Worm (Caenorhabditis elegans) whole organism, L3 larva: Measurements from ENCODE around the gene grld-1.
A peak's percentile ranks its signal among the peaks of the same experiment; 100 is the strongest.

ENCODE experiments used
- R02D3.7 ChIP-seq: fragments of 150-350 bp; optimal IDR thresholded peaks from 2 replicates; lab custom pipeline; 2014; ENCODE audit warnings: missing biosample characterization, missing genetic modification characterization
- ama-1 ChIP-seq: fragments of 150-350 bp; optimal IDR thresholded peaks from 2 replicates; lab custom pipeline; 2018
- ceh-16 ChIP-seq: sonication (generic microtip); optimal IDR thresholded peaks from 2 replicates; lab custom pipeline; 2017; ENCODE audit warnings: missing biosample characterization, missing genetic modification characterization
- ceh-28 ChIP-seq: fragments of 150-350 bp; optimal IDR thresholded peaks from 2 replicates; lab custom pipeline; 2014; ENCODE audit warnings: missing biosample characterization, missing genetic modification reagents, missing genetic modification characterization
- ceh-82 ChIP-seq: fragments of 150-350 bp; optimal IDR thresholded peaks from 2 replicates; lab custom pipeline; 2014; ENCODE audit warnings: missing biosample characterization, missing genetic modification characterization
- ceh-9 ChIP-seq: sonication (generic microtip); optimal IDR thresholded peaks from 2 replicates; lab custom pipeline; 2018; ENCODE audit warnings: missing biosample characterization, missing genetic modification characterization
- daf-12 ChIP-seq: fragments of 150-350 bp; optimal IDR thresholded peaks from 2 replicates; lab custom pipeline; 2014; ENCODE audit warnings: missing biosample characterization, missing genetic modification reagents, missing genetic modification characterization
- egl-27 ChIP-seq: sonication (generic microtip); optimal IDR thresholded peaks from 4 replicates; lab custom pipeline; 2017; ENCODE audit warnings: missing biosample characterization, missing genetic modification reagents, missing genetic modification characterization
- elt-2 ChIP-seq: sonication (generic microtip); optimal IDR thresholded peaks from 2 replicates; lab custom pipeline; 2016; ENCODE audit warnings: missing genetic modification reagents, mild to moderate bottlenecking, missing genetic modification characterization, missing compliant biosample characterization
- elt-3 ChIP-seq, 3 experiments: fragments of 150-350 bp in 1 of 3; sonication (generic microtip) in 2 of 3; optimal IDR thresholded peaks; 2 replicates in 2 of 3; 4 replicates in 1 of 3; lab custom pipeline; 2014 to 2017; ENCODE audit warnings: missing biosample characterization in 3 of 3, missing genetic modification characterization in 3 of 3
- eor-1 ChIP-seq, 2 experiments: fragments of 150-350 bp; optimal IDR thresholded peaks; 2 replicates each; lab custom pipeline; 2014 to 2018; ENCODE audit warnings: missing biosample characterization in 2 of 2, missing genetic modification characterization in 2 of 2
- fkh-10 ChIP-seq: sonication (generic microtip); optimal IDR thresholded peaks from 2 replicates; lab custom pipeline; 2017; ENCODE audit warnings: missing biosample characterization, missing genetic modification reagents, missing genetic modification characterization
- fkh-2 ChIP-seq: fragments of 150-350 bp; optimal IDR thresholded peaks from 2 replicates; lab custom pipeline; 2014; ENCODE audit warnings: missing biosample characterization, missing genetic modification reagents, missing genetic modification characterization
- fos-1 ChIP-seq: fragments of 150-350 bp; optimal IDR thresholded peaks from 2 replicates; lab custom pipeline; 2014; ENCODE audit warnings: missing biosample characterization, missing genetic modification characterization
- hmg-11 ChIP-seq: sonication (generic microtip); optimal IDR thresholded peaks from 2 replicates; lab custom pipeline; 2016; ENCODE audit warnings: missing genetic modification characterization, missing compliant biosample characterization
- jun-1 ChIP-seq: fragments of 150-350 bp; optimal IDR thresholded peaks from 2 replicates; lab custom pipeline; 2014; ENCODE audit warnings: missing biosample characterization, missing genetic modification reagents, missing genetic modification characterization
- lin-15B ChIP-seq: fragments of 150-350 bp; optimal IDR thresholded peaks from 2 replicates; lab custom pipeline; 2014; ENCODE audit warnings: missing biosample characterization, missing genetic modification characterization
- lin-39 ChIP-seq: fragments of 150-350 bp; optimal IDR thresholded peaks from 2 replicates; lab custom pipeline; 2018; ENCODE audit warnings: missing biosample characterization, missing genetic modification reagents, missing genetic modification characterization
- lsy-12 ChIP-seq: sonication (generic microtip); optimal IDR thresholded peaks from 2 replicates; lab custom pipeline; 2016; ENCODE audit warnings: mild to moderate bottlenecking, missing genetic modification characterization, missing compliant biosample characterization
- mdl-1 ChIP-seq: fragments of 150-350 bp; optimal IDR thresholded peaks from 2 replicates; lab custom pipeline; 2014; ENCODE audit warnings: missing biosample characterization, missing genetic modification characterization
- nhr-11 ChIP-seq: fragments of 150-350 bp; optimal IDR thresholded peaks from 2 replicates; lab custom pipeline; 2014; ENCODE audit warnings: missing biosample characterization, missing genetic modification characterization
- nhr-12 ChIP-seq: fragments of 150-350 bp; optimal IDR thresholded peaks from 2 replicates; lab custom pipeline; 2014; ENCODE audit warnings: missing biosample characterization, missing genetic modification characterization
- nhr-23 ChIP-seq: fragments of 150-350 bp; optimal IDR thresholded peaks from 2 replicates; lab custom pipeline; 2014; ENCODE audit warnings: missing biosample characterization, missing genetic modification reagents, missing genetic modification characterization
- nhr-25 ChIP-seq: sonication (generic microtip); optimal IDR thresholded peaks from 2 replicates; lab custom pipeline; 2017; ENCODE audit warnings: missing biosample characterization, missing genetic modification characterization
- nhr-76 ChIP-seq: fragments of 150-350 bp; sonication (generic microtip); optimal IDR thresholded peaks from 5 replicates; lab custom pipeline; 2014; ENCODE audit warnings: missing biosample characterization, missing genetic modification characterization
- nhr-77 ChIP-seq: fragments of 150-350 bp; optimal IDR thresholded peaks from 2 replicates; lab custom pipeline; 2014; ENCODE audit warnings: missing biosample characterization, missing genetic modification characterization
- pha-4 ChIP-seq: fragments of 150-350 bp; optimal IDR thresholded peaks from 2 replicates; lab custom pipeline; 2014; ENCODE audit warnings: missing biosample characterization, missing genetic modification reagents, missing genetic modification characterization
- sea-2 ChIP-seq: fragments of 150-350 bp; sonication (generic microtip); optimal IDR thresholded peaks from 4 replicates; lab custom pipeline; 2014; ENCODE audit warnings: missing biosample characterization, missing genetic modification reagents, missing genetic modification characterization
- skn-1 ChIP-seq: fragments of 150-350 bp; optimal IDR thresholded peaks from 2 replicates; lab custom pipeline; 2014; ENCODE audit warnings: missing biosample characterization, missing genetic modification characterization
- snpc-4 ChIP-seq: fragments of 150-350 bp; optimal IDR thresholded peaks from 2 replicates; lab custom pipeline; 2014; ENCODE audit warnings: missing biosample characterization, missing genetic modification characterization
- tbx-2 ChIP-seq: sonication (generic microtip); optimal IDR thresholded peaks from 2 replicates; lab custom pipeline; 2016; ENCODE audit warnings: mild to moderate bottlenecking, missing genetic modification characterization, missing compliant biosample characterization
- unc-62 ChIP-seq: fragments of 150-350 bp; sonication (generic microtip); optimal IDR thresholded peaks from 4 replicates; lab custom pipeline; 2014; ENCODE audit warnings: missing biosample characterization, missing genetic modification reagents, missing genetic modification characterization
- zag-1 ChIP-seq: fragments of 150-350 bp; optimal IDR thresholded peaks from 2 replicates; lab custom pipeline; 2014; ENCODE audit warnings: missing biosample characterization, missing genetic modification characterization
- ztf-4 ChIP-seq: fragments of 150-350 bp; optimal IDR thresholded peaks from 2 replicates; lab custom pipeline; 2014; ENCODE audit warnings: missing biosample characterization, missing genetic modification characterization

grld-1 gene

DNA sequence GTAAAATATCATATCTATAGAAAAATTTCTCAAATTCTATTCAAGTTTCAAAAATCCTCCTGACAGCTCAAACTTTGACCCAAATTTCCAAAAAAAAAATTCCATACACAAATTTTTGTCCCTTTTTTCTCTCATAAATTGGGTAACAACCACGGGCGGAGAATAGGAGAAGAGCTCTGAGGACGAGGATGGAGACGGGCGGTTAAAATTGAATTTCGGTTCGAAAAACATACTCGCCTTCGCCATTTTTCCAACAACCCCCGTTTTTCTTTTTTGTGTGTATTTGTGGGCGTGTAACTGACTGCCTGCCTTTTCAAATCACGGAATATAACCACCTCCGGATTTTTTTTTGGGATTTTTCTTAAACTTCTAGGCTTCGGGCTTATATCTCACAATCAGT is 28.1 kb downstream of the grld-1 start:
- TF ChIP-seq fkh-10 (GFP tag; lab: Kevin White, UChicago) (peak; percentile 44), mdl-1 (tag; lab: Kevin White, UChicago) (no peak)

DNA sequence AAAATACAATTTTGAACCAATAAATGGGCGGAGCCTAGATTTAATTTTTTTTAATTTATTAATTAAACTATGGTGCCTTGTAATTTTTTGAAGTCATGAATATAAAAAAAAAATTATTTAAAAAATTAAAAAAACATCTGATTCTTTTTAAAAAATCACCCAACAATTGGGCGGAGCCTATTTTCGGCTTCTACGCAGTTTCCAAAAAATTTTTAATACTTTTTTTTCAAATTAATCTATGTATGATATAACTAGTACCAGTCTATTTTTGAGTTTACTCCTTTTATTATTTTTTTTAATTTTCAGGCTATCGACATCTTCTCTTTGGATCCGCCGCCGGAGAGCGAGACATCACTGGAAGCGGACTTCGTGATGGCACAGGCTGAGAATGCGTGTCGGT is 34.1 kb downstream of the grld-1 start, which contains the start of gene tpa-1:
Gene tpa-1 (plus strand): TSS at position 301 of the 400 bp plus-strand sequence.
- TF ChIP-seq nhr-76 (tag; lab: Kevin White, UChicago) = no peak
- no peak for TF ChIP-seq skn-1 (tag; lab: Kevin White, UChicago)
- TF ChIP-seq mdl-1 (tag; lab: Kevin White, UChicago) = no peak
- no peak for TF ChIP-seq nhr-25 (tag; lab: Kevin White, UChicago)
- no peak for TF ChIP-seq pha-4 (tag; lab: Kevin White, UChicago)
- TF ChIP-seq lin-15B (tag; lab: Kevin White, UChicago) = no peak
- TF ChIP-seq nhr-23 (tag; lab: Kevin White, UChicago) = no peak
- TF ChIP-seq elt-2 = no peak
- no peak for TF ChIP-seq nhr-11 (tag; lab: Kevin White, UChicago)
- no peak for TF ChIP-seq ztf-4
- TF ChIP-seq egl-27 = no peak
- TF ChIP-seq lin-39 (tag; lab: Kevin White, UChicago) = no peak
- no peak for TF ChIP-seq ceh-9 (tag; lab: Kevin White, UChicago)
- TF ChIP-seq ceh-16 = no peak
- no peak for TF ChIP-seq ceh-28 (tag; lab: Kevin White, UChicago)
- TF ChIP-seq, all 47 proteins: peak for 0

ce11 chrIV:89991-90390 is 35.7 kb downstream of the grld-1 start, which contains the start of gene scl-23:
Gene scl-23, minus strand, starts transcription at chrIV:90091.
- no peak for TF ChIP-seq jun-1 (tag; lab: Kevin White, UChicago)
- no peak for TF ChIP-seq lin-15B (tag; lab: Kevin White, UChicago)
- no peak for TF ChIP-seq elt-2
- no peak for TF ChIP-seq zag-1 (tag; lab: Kevin White, UChicago)
- no peak for TF ChIP-seq ama-1 (lab: Kevin White, UChicago)
- TF ChIP-seq fkh-2 (tag; lab: Kevin White, UChicago) = no peak
- TF ChIP-seq daf-12 (tag; lab: Kevin White, UChicago) = no peak
- no peak for TF ChIP-seq fkh-10 (GFP tag; lab: Kevin White, UChicago)
- TF ChIP-seq ceh-9 (tag; lab: Kevin White, UChicago) = no peak
- TF ChIP-seq elt-3 (tag; optimal IDR thresholded peaks at IDR 0.05; lab: Kevin White, UChicago) = no peak
- no peak for TF ChIP-seq nhr-11 (tag; lab: Kevin White, UChicago)

- TF ChIP-seq eor-1 (tag; optimal IDR thresholded peaks at IDR 0.05; lab: Kevin White, UChicago) (no peak), snpc-4 (tag; lab: Kevin White, UChicago) (no peak), lin-39 (tag; lab: Kevin White, UChicago) (no peak), lsy-12 (tag; lab: Kevin White, UChicago) (no peak), unc-62 (GFP tag; lab: Kevin White, UChicago) (no peak), ztf-4 (no peak), sea-2 (no peak), ceh-82 (tag; lab: Kevin White, UChicago) (no peak), fos-1 (tag; lab: Kevin White, UChicago) (no peak), nhr-12 (no peak), egl-27 (no peak)
These were observed 39.0 kb downstream of the grld-1 start for ce11 chrIV:86744-87143.

ce11 chrIV:82309-82708 is 43.4 kb downstream of the grld-1 start:
- TF ChIP-seq nhr-77 (tag; lab: Kevin White, UChicago) (no peak), R02D3.7 (tag; lab: Kevin White, UChicago) (no peak), tbx-2 (tag; lab: Kevin White, UChicago) (no peak), lin-39 (tag; lab: Kevin White, UChicago) (peak; percentile 20)

DNA sequence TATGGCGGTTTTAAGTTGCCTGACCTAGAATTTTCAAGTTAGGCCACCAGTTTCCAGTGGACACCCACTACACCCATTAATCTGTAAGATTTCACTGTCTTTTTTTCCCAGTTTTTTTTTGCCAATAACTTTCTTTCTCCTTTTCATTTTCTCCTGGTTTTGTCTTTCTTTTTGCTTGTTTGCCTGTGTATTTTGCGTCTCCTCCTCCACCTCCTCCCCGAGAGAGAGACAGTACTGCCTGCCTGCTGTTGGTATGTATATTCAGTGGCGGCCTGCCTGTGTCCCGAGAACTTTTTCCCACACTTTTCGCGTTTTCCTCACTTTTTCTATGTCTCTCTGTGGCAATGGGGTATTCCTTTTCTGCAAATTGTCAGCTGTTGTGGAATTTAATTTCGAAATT is 44.3 kb downstream of the grld-1 start:
- TF ChIP-seq elt-2 (no peak), pha-4 (tag; lab: Kevin White, UChicago) (peak; percentile 53), hmg-11 (tag; lab: Kevin White, UChicago) (peak; percentile 44)
